Fruit fly (Drosophila melanogaster): ENCODE results near the gene CG32269.

The CG32269 gene

dm6 chr3L:3218859-3219258 lies 10.1 kb upstream of the CG32269 start, which contains the start of the genes hob and nSMase (continued):
- TF ChIP-seq CG13424 (tag; optimal IDR thresholded peaks at IDR 0.05) (no peak), CG12659 (GFP tag; optimal IDR thresholded peaks at IDR 0.05) (peak; percentile 70), Lhr (GFP tag; optimal IDR thresholded peaks at IDR 0.05) (peak; percentile 52), CG17568 (GFP tag; optimal IDR thresholded peaks at IDR 0.05) (no peak), CG16815 (GFP tag; optimal IDR thresholded peaks at IDR 0.05) (no peak), Elba2 (GFP tag; optimal IDR thresholded peaks at IDR 0.05) (no peak), cas (GFP tag; IDR thresholded peaks at IDR 0.05) (no peak), hth (optimal IDR thresholded peaks at IDR 0.05) (no peak), CG17385 (GFP tag; optimal IDR thresholded peaks at IDR 0.05) (no peak), repo (GFP tag; optimal IDR thresholded peaks at IDR 0.05) (no peak), CG33213 (GFP tag; optimal IDR thresholded peaks at IDR 0.05) (no peak), lola (GFP tag; optimal IDR thresholded peaks at IDR 0.05) (no peak), knrl (GFP tag; IDR thresholded peaks at IDR 0.05; ENCODE audit: partially characterized antibody) (peak; percentile 37; the same call in 1 of the 3 replicates), CG7556 (GFP tag; optimal IDR thresholded peaks at IDR 0.05) (no peak), Stat92E (GFP tag; optimal IDR thresholded peaks at IDR 0.05) (peak in 1 of 3 experiments; percentile 40), Hand (GFP tag; optimal IDR thresholded peaks at IDR 0.05) (no peak), H2.0 (GFP tag; IDR thresholded peaks at IDR 0.05) (no peak), ab (GFP tag; optimal IDR thresholded peaks at IDR 0.05) (no peak), tna (GFP tag; IDR thresholded peaks at IDR 0.05; ENCODE audit: partially characterized antibody) (no peak), Nf-YB (GFP tag; optimal IDR thresholded peaks at IDR 0.05) (no peak), ham (GFP tag; IDR thresholded peaks at IDR 0.05) (no peak), CG17359 (tag; optimal IDR thresholded peaks at IDR 0.05) (no peak), pros (GFP tag; optimal IDR thresholded peaks at IDR 0.05) (no peak), CG10209 (GFP tag; optimal IDR thresholded peaks at IDR 0.05) (no peak), zf30C (GFP tag; optimal IDR thresholded peaks at IDR 0.05) (no peak), CG30403 (GFP tag; optimal IDR thresholded peaks at IDR 0.05) (no peak), exex (tag; optimal IDR thresholded peaks at IDR 0.05) (no peak), Myb (GFP tag; optimal IDR thresholded peaks at IDR 0.05) (peak; percentile 73), Nf-YC (tag; optimal IDR thresholded peaks at IDR 0.05) (no peak), pzg (GFP tag; optimal IDR thresholded peaks at IDR 0.05) (peak; percentile 84), TFAM (GFP tag; optimal IDR thresholded peaks at IDR 0.05) (no peak), hbn (GFP tag; IDR thresholded peaks at IDR 0.05; ENCODE audit: partially characterized antibody) (no peak), Taf1 (GFP tag; IDR thresholded peaks at IDR 0.05) (no peak), CG8478 (optimal IDR thresholded peaks at IDR 0.05) (no peak), pita (GFP tag; optimal IDR thresholded peaks at IDR 0.05) (no peak), CG3726 (GFP tag; IDR thresholded peaks at IDR 0.05) (no peak), Fer1 (GFP tag; optimal IDR thresholded peaks at IDR 0.05) (no peak), BtbVII (GFP tag; optimal IDR thresholded peaks at IDR 0.05) (no peak), yki (optimal IDR thresholded peaks at IDR 0.05) (no peak), al (GFP tag; IDR thresholded peaks at IDR 0.05) (no peak), CG3847 (GFP tag; IDR thresholded peaks at IDR 0.05) (peak; percentile 31; the same call in 1 of the 2 replicates), NC2α (GFP tag; optimal IDR thresholded peaks at IDR 0.05) (no peak), Chrac-16 (GFP tag; optimal IDR thresholded peaks at IDR 0.05) (no peak), mld (GFP tag; IDR thresholded peaks at IDR 0.05; ENCODE audit: partially characterized antibody) (no peak), CG13624 (GFP tag; optimal IDR thresholded peaks at IDR 0.05) (no peak), prd (optimal IDR thresholded peaks at IDR 0.05) (no peak), prd (GFP tag; IDR thresholded peaks at IDR 0.05) (no peak), HLH4C (GFP tag; IDR thresholded peaks at IDR 0.05; ENCODE audit: partially characterized antibody) (no peak), en (GFP tag; optimal IDR thresholded peaks at IDR 0.05) (no peak), CG15514 (GFP tag; optimal IDR thresholded peaks at IDR 0.05) (peak; percentile 72), H15 (GFP tag; IDR thresholded peaks at IDR 0.05) (no peak)
